Fruit fly (Drosophila melanogaster): ENCODE measurements around the gene Gtpx.

dm6 chr3L:3315288-3315687, 10.8 kb upstream of the Gtpx start, which contains the start of gene Drsl4:
- TF ChIP-seq tj (GFP tag; optimal IDR thresholded peaks at IDR 0.05) (no peak), CG5204 (GFP tag; optimal IDR thresholded peaks at IDR 0.05) (no peak), toe (GFP tag; optimal IDR thresholded peaks at IDR 0.05) (no peak), pad (GFP tag; optimal IDR thresholded peaks at IDR 0.05) (no peak), CG14711 (tag; optimal IDR thresholded peaks at IDR 0.05) (no peak)

Measured in whole organism, adult.